Worm (Caenorhabditis elegans): Measurements from ENCODE around the gene Y32B12B.8.

Gene Y32B12B.8

DNA sequence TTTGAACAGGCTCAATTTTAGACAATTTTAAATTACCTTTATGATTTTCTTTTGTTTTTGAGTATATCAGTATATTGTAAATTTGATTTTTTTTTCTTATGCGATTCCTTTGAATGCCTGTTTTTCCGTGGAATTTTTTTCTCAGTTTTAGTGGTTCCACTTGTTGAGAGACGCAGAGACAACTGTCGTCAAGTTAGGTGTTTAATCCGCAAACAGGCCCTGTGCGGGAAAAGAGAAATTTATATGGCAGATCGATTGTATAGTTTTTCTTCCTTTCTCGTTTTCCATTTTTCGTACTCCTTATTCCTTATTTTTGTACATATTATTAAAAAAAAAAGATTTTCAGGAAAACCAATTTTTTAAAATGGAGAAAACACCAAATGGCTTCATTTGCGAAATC, 36.3 kb upstream of the Y32B12B.8 start, which contains the start of gene F36D3.1:
Gene F36D3.1, plus strand, starts transcription at position 347 of the 400 bp plus-strand sequence.
- no peak for TF ChIP-seq aha-1 (tag)
- peak; percentile 1 for TF ChIP-seq ztf-7 (tag; optimal IDR thresholded peaks at IDR 0.05)
- TF ChIP-seq nhr-28 (tag; optimal IDR thresholded peaks at IDR 0.05): peak; percentile 25
- TF ChIP-seq hlh-30 (tag; optimal IDR thresholded peaks at IDR 0.05; ENCODE audit: insufficient read depth): peak; percentile 16
- TF ChIP-seq egl-43 (GFP tag; IDR thresholded peaks at IDR 0.05): no peak
- 0 out of 2 replicates have a peak, but pooled peaks have one; percentile 16 for TF ChIP-seq dmd-6 (GFP tag; IDR thresholded peaks at IDR 0.05)
- peak; percentile 87 for TF ChIP-seq dpl-1 (GFP tag; optimal IDR thresholded peaks at IDR 0.05)
- TF ChIP-seq lin-39 (tag; optimal IDR thresholded peaks at IDR 0.05): no peak
- TF ChIP-seq unc-62 (GFP tag; optimal IDR thresholded peaks at IDR 0.05 in 1 of 2): peak in 1 of 2 experiments; percentile 3
- TF ChIP-seq unc-62 (tag; optimal IDR thresholded peaks at IDR 0.05): no peak
- no peak for TF ChIP-seq daf-12 (tag; optimal IDR thresholded peaks at IDR 0.05)
- peak; percentile 67 for TF ChIP-seq mes-2 (tag; optimal IDR thresholded peaks at IDR 0.05; ENCODE audit: poor library complexity, severe bottlenecking)
- peak; percentile 12 for TF ChIP-seq rbr-2 (tag; optimal IDR thresholded peaks at IDR 0.05)

ce11 chrV:16503164-16503563, 32.1 kb upstream of the Y32B12B.8 start, which contains the start of gene F36D3.14:
TSS of gene F36D3.14 (minus strand) at chrV:16503264.
- TF ChIP-seq Y105C5A.15 (GFP tag; IDR thresholded peaks at IDR 0.05) (no peak), unc-62 (GFP tag; optimal IDR thresholded peaks at IDR 0.05 in 1 of 2) (peak in 1 of 2 experiments; percentile 29), unc-62 (tag; optimal IDR thresholded peaks at IDR 0.05) (no peak), lim-7 (GFP tag; IDR thresholded peaks at IDR 0.05) (no peak), daf-16 (GFP tag; optimal IDR thresholded peaks at IDR 0.05) (no peak), daf-16 (tag; optimal IDR thresholded peaks at IDR 0.05) (no peak), pqm-1 (tag; optimal IDR thresholded peaks at IDR 0.05) (no peak)

DNA sequence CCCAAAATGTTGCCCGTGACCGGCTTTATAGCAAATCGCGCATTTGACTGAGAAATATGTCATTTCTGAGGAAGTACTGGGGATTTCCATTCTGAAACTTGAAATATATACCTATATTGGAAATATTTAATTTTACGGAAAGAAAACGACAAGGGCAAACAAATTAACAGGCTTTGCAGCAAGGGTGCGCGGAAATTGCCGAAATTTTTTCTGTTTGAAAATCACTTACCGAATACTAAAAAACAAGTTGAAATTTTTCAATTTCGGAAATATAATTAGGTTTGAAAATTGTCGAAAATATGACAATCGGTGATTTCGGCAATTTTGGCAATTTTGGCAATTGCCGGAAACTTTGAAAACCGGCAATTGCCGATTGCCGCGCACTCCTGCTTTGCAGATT, 29.4 kb upstream of the Y32B12B.8 start, which contains the start of gene nhr-54:
Gene nhr-54, minus strand, starts transcription at position 101 of the 400 bp plus-strand sequence.
- TF ChIP-seq lim-7 (GFP tag; IDR thresholded peaks at IDR 0.05) (no peak), dmd-8 (GFP tag; IDR thresholded peaks at IDR 0.05) (no peak), F10B5.3 (tag; optimal IDR thresholded peaks at IDR 0.05) (no peak), Y75B8A.6 (GFP tag; IDR thresholded peaks at IDR 0.05) (no peak), zip-2 (tag; optimal IDR thresholded peaks at IDR 0.05) (no peak), mep-1 (tag; optimal IDR thresholded peaks at IDR 0.05) (no peak), zfp-2 (tag; optimal IDR thresholded peaks at IDR 0.05) (no peak), php-3 (GFP tag; IDR thresholded peaks at IDR 0.05) (no peak), T20F7.1 (GFP tag; optimal IDR thresholded peaks at IDR 0.05) (no peak), F37D6.2 (tag; optimal IDR thresholded peaks at IDR 0.05) (no peak), mxl-3 (GFP tag; optimal IDR thresholded peaks at IDR 0.05) (no peak), ZK546.5 (tag; optimal IDR thresholded peaks at IDR 0.05) (no peak), tag-97 (GFP tag; IDR thresholded peaks at IDR 0.05) (no peak), dmd-9 (GFP tag; IDR thresholded peaks at IDR 0.05) (no peak), lin-13 (GFP tag; optimal IDR thresholded peaks at IDR 0.05) (no peak), ceh-62 (tag; optimal IDR thresholded peaks at IDR 0.05) (no peak), spr-3 (GFP tag; optimal IDR thresholded peaks at IDR 0.05) (no peak), ama-1 (optimal IDR thresholded peaks at IDR 0.05) (no peak), nhr-102 (tag; optimal IDR thresholded peaks at IDR 0.05) (no peak), Y5F2A.4 (GFP tag; optimal IDR thresholded peaks at IDR 0.05) (no peak)

DNA sequence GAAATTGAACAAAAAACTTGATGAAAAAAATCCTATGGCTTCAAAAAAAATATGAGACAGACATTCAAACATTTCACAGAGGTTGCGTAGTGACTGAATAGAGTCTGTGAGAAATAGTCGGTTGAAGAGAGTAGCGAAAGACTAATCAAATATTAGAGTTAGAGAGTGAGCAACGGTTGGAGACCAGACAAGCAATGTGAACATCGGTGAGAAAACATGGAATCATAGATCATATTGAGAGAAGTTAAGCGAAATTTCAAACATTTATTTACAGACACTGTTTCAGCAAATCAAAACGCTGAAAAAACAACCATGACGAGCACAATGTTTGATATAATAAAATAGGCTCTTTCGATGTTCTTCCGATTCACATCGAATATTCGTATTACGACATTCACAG, 28.6 kb upstream of the Y32B12B.8 start:
- peak in 1 of 2 experiments; percentile 94 for TF ChIP-seq unc-62 (GFP tag; optimal IDR thresholded peaks at IDR 0.05 in 1 of 2)
- TF ChIP-seq unc-62 (tag; optimal IDR thresholded peaks at IDR 0.05): no peak
- TF ChIP-seq nhr-28 (tag; optimal IDR thresholded peaks at IDR 0.05): no peak

All from whole organism, L4 larva.